Worm (Caenorhabditis elegans) whole organism, dauer: ENCODE results near the gene ZK673.2.

Experiments used
- unc-62 ChIP-seq: sonication (generic microtip); optimal IDR thresholded peaks from 2 replicates; lab custom pipeline; 2017; ENCODE audit warnings: missing biosample characterization, missing genetic modification reagents, missing genetic modification characterization

The ZK673.2 gene

DNA sequence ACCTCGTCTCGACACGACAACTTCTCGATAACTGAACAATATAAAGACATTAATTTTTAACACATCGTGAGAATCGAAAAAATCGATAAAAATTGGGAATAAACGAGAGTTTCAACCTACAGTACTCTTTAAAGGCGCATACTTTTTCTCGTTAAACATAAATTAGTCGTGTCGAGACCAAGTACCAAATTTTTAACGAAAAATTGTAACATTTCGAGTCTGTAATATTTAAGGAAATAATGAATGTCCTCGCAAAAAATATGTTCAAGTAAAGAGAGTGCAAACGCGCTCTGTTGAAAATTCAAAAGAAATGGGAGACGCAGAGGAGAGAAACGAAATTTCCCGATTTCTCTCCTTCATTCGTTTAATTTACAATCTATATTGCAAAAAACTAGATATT is 2.3 kb downstream of the ZK673.2 start:
- TF ChIP-seq unc-62 (GFP tag; lab: Kevin White, UChicago): no peak

DNA sequence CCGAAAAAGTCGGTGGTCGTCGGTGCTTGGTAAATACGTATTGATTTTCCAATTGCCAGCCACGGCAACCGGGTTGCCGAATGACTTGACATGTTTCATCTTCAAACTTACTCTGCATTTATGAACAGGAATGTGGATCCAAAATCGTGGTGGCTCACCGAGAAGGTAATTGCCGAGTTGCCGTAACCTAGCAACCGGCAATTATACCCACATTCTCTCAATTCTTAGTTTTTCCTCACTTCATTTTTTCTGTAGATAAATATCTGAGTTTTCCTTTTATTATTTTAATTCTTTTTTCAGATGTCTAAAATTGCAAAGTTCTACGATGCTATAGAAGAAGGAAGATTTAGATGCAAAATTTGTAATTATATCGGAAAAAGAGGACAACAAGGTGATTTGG is 4.6 kb downstream of the ZK673.2 start, which contains the start of gene ZK673.4:
ZK673.4 (plus strand) TSS at position 301 of the 400 bp plus-strand sequence.
- TF ChIP-seq unc-62 (GFP tag; lab: Kevin White, UChicago): no peak

DNA sequence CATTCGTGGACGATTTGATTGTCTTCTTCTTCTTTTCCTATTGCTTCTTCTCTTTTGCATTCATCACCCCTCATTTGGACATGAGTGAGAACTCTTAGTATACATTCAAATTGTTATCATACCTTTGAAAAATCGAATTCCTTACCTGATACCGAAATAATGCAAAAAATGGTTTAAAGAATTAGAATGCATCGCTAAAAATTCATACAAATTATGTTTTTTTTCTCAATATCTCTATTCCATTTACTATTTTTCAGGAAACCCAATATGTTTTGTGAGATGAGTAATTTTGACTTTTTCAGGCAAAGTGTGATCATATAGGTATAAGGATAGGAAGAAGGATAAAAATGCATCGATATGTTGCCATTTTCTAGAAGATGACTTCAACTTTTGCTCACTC is 8.9 kb downstream of the ZK673.2 start, which contains the start of gene ZK673.11:
ZK673.11 (plus strand) TSS at position 301 of the 400 bp plus-strand sequence.
- TF ChIP-seq unc-62 (GFP tag; lab: Kevin White, UChicago): no peak

DNA sequence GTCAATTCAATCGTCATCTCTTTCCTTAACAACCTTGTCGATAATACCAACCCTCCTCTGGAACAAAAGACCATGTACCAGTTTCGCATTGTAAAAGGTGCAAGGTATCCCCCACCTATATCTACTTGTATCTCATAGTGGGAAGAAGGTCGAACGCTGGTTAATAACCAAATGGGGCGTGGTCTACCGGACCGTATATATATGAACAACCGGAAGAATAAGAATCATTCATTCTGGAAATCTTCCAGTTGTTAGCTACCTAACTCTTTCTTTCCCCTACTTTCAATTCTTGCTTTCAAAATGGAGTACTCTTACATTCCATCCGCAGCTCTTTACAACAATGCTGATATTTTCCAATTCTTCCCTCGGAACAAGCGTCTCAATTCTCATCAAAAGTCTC is 13.1 kb downstream of the ZK673.2 start, which contains the start of gene ZK673.5:
ZK673.5 (plus strand) TSS at position 301 of the 400 bp plus-strand sequence.
- no peak for TF ChIP-seq unc-62 (GFP tag; lab: Kevin White, UChicago)

DNA sequence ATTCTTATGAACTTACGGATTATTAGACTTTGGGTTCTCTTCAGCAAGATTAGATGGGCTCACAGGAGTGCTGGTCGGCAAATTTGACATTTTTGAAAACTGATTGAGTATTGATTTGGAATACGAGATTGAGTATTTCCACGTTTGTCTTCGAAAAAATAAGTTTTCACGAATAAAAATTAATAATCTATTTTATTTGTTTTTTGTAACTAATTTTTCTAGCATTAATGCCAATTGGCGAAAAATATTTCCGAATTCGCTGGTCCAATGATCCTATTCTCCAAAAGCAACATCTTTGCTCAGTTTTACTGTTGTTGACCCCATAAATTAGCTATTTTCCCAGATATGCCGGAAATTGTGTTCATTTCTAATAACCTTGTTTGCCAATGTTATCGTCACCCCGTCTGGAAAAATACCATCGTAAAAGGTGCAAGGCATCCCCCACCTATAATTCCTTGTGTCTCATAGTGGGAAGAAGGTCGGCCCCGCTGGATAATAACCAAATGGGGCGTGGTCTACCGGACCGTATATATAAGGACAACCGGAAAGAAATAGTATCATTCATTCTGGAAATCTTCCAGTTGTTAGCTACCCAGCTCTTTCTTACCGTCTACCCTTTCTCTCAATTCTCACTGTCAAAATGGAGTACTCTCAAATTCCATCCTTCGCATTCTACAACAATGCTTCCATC is 16.3 kb downstream of the ZK673.2 start, which contains the start of the genes ZK673.6 and sdz-37:
ZK673.6 (minus strand) TSS at position 101 of the 691 bp plus-strand sequence.
sdz-37 (plus strand) TSS at position 641 of the 691 bp plus-strand sequence.
- TF ChIP-seq unc-62 (GFP tag; lab: Kevin White, UChicago): no peak

DNA sequence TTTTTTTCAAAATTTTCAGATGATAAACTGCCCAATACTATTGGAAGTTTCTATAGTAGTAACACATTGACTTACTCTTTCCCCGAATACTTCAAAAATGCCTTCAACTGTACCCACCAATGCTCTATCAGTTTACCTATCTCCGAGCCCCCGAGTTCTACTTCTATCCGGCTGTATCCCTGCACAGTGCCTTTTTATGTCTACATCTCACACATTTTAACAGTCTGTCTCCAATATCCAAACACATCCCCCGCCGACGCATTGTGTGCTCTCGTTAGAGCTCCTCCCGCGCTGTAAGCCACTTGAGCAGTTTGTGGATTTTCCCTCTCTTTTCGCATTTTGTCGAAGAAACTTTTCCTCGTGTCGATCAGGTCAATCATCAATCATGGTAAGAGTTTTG is 18.5 kb downstream of the ZK673.2 start, which contains the start of gene tnc-2:
tnc-2 (plus strand) TSS at position 301 of the 400 bp plus-strand sequence.
- no peak for TF ChIP-seq unc-62 (GFP tag; lab: Kevin White, UChicago)

DNA sequence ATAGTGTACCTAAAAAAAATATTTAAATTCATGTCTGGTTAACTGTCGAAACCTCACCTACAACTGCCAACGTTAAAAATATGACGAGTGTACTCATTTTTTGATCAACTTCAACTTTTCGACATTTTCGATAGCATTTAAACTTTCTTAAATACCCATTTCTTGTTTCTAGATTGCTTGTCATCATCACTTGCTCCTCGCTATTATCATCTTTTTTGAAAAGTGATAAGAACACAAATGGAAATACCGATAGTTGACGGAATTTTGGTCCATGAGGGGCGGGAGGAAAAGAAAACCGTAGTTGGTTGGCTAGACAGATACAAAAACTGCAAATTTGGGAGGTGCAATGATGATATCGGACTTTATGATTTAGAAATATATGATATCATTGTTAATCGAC is 22.1 kb downstream of the ZK673.2 start, which contains the start of gene clec-143:
clec-143 (minus strand) TSS at position 139 of the 400 bp plus-strand sequence.
- no peak for TF ChIP-seq unc-62 (GFP tag; lab: Kevin White, UChicago)

DNA sequence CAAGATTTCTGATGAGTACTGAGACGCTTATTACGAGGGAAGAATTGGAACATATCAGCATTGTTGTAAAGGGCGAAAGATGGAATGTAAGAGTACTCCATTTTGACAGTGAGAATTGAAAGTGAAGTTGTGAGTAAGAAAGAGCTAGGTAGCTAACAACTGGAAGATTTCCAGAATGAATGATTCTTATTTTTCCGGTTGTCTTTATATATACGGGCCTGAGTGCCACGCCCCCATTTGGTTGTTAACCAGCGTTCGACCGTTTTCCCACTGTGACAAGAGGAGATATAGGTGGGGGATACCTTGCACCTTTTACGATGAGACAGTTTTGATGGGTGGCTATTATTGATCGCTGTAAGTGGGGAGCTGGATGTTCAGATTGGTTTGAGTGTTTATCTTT is 23.2 kb downstream of the ZK673.2 start, which contains the start of gene ZK666.1:
ZK666.1 (minus strand) TSS at position 101 of the 400 bp plus-strand sequence.
- no peak for TF ChIP-seq unc-62 (GFP tag; lab: Kevin White, UChicago)

DNA sequence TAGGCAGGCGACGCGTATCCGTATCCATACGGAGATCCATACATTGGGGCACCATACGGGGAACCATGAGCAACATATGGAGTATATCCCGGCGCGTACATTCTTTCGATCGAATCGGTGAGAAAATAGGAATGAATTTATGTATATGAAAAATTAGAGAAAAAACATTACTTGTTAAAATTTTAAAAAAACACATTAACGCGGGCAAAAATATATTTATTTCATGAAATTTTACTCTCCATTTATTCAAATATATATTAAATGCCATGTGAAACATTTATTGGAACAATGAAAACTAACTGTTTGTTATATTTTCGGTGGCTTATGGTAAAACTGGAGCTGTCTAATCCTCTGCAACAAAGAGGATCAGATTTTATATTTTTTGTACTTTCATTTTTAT is 23.7 kb downstream of the ZK673.2 start, which contains the start of gene ZK666.2:
ZK666.2 (minus strand) TSS at position 101 of the 400 bp plus-strand sequence.
- no peak for TF ChIP-seq unc-62 (GFP tag; lab: Kevin White, UChicago)

DNA sequence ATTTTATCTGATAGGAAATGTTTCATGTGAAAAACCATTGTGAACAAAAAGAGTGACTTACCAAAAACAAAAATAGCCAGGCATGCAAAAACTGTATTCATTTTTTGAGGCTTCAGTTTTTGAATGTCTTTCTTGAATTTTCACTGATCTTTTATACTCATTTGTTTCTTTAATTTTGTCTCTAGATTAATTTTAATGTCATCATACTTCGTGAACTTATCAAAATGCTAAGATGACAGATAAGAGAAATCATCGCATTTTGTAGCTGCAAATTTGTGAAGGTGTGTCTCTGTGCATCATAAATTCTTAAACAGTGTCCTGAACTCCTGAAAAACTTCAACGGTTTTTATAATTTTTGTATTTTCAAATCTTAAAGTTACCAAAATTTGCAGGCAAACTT is 28.0 kb downstream of the ZK673.2 start, which contains the start of gene clec-58:
clec-58 (minus strand) TSS at position 101 of the 400 bp plus-strand sequence.
- no peak for TF ChIP-seq unc-62 (GFP tag; lab: Kevin White, UChicago)

DNA sequence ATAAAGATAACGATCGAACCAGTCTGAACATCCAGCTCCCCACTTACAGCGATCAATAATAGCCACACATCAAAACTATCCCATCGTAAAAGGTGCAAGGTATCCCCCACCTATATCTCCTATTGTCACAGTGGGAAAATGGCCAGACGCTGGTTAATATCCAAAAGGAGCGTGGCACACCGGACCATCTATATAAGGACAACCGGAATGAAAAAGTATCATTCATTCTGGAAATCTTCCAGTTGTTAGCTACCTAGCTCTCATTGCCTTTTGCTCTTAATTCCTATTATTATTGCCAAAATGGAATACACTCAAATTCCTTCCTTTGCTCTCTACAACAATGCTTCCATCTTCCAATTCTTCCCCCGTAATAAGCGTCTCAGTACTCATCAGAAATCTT is 28.9 kb downstream of the ZK673.2 start, which contains the start of gene ZK666.4:
ZK666.4 (plus strand) TSS at position 301 of the 400 bp plus-strand sequence.
- TF ChIP-seq unc-62 (GFP tag; lab: Kevin White, UChicago): no peak

DNA sequence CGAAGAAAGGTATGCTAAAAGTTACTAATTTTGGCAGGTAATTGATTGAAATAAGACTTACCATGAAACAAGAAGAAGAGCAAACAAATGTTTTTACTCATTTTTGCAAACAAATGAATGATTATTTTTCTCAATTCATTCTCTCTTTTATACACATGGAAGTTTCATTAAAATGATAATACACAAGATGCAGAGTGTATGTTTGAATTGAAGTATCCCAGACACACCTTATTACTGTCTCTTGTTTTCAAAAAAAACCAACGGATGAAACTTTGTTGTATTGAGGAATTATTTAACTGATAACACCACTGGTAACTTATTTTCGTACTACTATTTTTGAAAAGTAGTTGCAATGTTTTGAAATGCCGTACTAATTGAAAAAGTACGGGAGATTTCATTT is 31.3 kb downstream of the ZK673.2 start, which contains the start of gene clec-59:
clec-59 (minus strand) TSS at position 101 of the 400 bp plus-strand sequence.
- no peak for TF ChIP-seq unc-62 (GFP tag; lab: Kevin White, UChicago)

DNA sequence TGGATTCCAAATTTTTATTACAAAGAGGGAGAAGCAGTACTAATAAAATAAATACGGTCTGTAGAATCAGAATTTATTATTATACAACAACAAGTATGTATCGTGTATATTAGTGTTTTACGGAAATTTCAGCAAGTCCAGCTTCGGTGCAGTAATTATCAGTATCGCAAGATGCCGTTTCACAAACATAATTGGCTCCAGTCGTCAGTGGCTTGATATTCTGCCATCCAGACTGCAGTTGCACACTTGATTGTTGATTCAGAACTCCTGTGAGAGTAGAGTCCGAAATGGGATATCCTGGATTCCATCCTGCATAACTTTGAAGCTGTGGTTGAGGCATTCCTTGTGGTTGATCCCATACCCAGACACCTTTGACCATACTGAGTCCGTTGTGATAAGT is 32.0 kb downstream of the ZK673.2 start:
- no peak for TF ChIP-seq unc-62 (GFP tag; lab: Kevin White, UChicago)

DNA sequence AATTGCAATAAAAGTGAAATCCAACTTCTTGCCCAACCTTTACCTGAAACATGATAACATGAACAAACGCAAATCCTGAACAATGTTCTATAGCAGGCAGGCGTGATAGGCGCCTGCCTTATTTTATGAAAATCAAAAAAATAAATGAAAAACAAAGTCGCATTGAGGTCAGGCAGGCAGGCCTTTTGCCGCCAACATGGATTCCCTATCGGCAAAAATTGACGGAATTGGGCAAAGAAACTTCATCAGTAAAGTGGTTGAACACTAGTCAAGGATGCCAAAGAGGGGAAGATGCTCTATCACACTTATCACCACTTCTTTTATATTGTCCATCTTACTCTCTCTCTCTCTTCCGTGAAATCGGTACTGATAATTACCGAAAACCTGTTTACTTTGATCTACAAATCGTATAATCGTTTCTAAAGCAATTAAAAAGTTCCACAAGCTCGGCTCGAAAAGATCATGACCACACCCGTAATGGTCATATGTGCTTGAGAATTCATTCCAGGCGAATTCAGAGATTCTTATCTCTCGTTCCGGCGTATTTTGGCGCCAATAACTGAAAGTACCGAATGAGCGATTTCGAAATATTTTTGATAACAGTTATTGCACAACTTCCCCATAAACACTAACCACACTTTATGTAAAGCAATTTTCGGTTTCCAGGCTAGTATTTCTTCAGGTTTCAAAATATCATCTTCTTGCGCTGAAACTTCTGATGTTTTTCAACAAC is 33.9 kb downstream of the ZK673.2 start, which contains the start of the genes clec-60 and ZK666.11:
clec-60 (minus strand) TSS at position 51 of the 733 bp plus-strand sequence.
ZK666.11 (plus strand) TSS at position 699 of the 733 bp plus-strand sequence.
- no peak for TF ChIP-seq unc-62 (GFP tag; lab: Kevin White, UChicago)

DNA sequence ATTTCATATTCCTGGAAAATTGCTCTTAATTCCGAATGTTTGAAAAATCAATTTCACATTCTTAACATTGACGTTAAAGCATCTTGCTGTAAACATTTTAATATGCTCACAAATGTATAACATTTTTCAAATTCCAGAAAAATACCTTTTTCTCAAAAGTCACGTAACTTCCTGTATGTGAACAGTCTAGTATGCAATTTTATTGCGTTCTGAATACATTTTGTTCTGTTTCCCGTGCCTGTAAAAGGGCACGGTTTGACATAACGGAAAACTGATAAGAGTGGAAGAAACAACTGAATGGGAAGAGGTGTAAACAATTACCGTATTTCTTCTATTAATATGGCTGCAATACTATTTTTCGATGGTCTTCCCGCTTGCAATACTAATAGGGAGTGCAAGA is 34.8 kb downstream of the ZK673.2 start:
- no peak for TF ChIP-seq unc-62 (GFP tag; lab: Kevin White, UChicago)
